Fruit fly (Drosophila melanogaster): ENCODE measurements around the gene CG15403.

CG15403 gene

dm6 chr2L:3128335-3128734, at the start of gene CG15403:
Gene CG15403 (plus strand): TSS chr2L:3128635.
- no peak for TF ChIP-seq CG17801 (GFP tag; optimal IDR thresholded peaks at IDR 0.05; ENCODE audit: partially characterized antibody)

- no peak for TF ChIP-seq CG17801 (GFP tag; optimal IDR thresholded peaks at IDR 0.05; ENCODE audit: partially characterized antibody)
These were observed 49.7 kb upstream of the CG15403 start for dm6 chr2L:3078741-3079140.

dm6 chr2L:3082895-3083294, 45.5 kb upstream of the CG15403 start:
- TF ChIP-seq CG17801 (GFP tag; optimal IDR thresholded peaks at IDR 0.05; ENCODE audit: partially characterized antibody) = no peak

dm6 chr2L:3083510-3083909, 44.9 kb upstream of the CG15403 start:
- no peak for TF ChIP-seq CG17801 (GFP tag; optimal IDR thresholded peaks at IDR 0.05; ENCODE audit: partially characterized antibody)

dm6 chr2L:3086290-3086876, 42.1 kb upstream of the CG15403 start:
- TF ChIP-seq CG17801 (GFP tag; optimal IDR thresholded peaks at IDR 0.05; ENCODE audit: partially characterized antibody) = no peak

- no peak for TF ChIP-seq CG17801 (GFP tag; optimal IDR thresholded peaks at IDR 0.05; ENCODE audit: partially characterized antibody)
These were observed 40.1 kb upstream of the CG15403 start for dm6 chr2L:3088238-3088874.

- no peak for TF ChIP-seq CG17801 (GFP tag; optimal IDR thresholded peaks at IDR 0.05; ENCODE audit: partially characterized antibody)
These were observed 38.2 kb upstream of the CG15403 start for dm6 chr2L:3090245-3090644.

dm6 chr2L:3092535-3092934, 35.9 kb upstream of the CG15403 start:
- no peak for TF ChIP-seq CG17801 (GFP tag; optimal IDR thresholded peaks at IDR 0.05; ENCODE audit: partially characterized antibody)

- no peak for TF ChIP-seq CG17801 (GFP tag; optimal IDR thresholded peaks at IDR 0.05; ENCODE audit: partially characterized antibody)
These were observed 33.3 kb upstream of the CG15403 start for dm6 chr2L:3094901-3095777.

- TF ChIP-seq CG17801 (GFP tag; optimal IDR thresholded peaks at IDR 0.05; ENCODE audit: partially characterized antibody) = no peak
These were observed 28.5 kb upstream of the CG15403 start for dm6 chr2L:3099930-3100329.

dm6 chr2L:3100812-3101211, 27.6 kb upstream of the CG15403 start:
- no peak for TF ChIP-seq CG17801 (GFP tag; optimal IDR thresholded peaks at IDR 0.05; ENCODE audit: partially characterized antibody)

- peak; percentile 23 for TF ChIP-seq CG17801 (GFP tag; optimal IDR thresholded peaks at IDR 0.05; ENCODE audit: partially characterized antibody)
These were observed 22.5 kb upstream of the CG15403 start for dm6 chr2L:3105895-3106294.

dm6 chr2L:3107988-3108678, 20.3 kb upstream of the CG15403 start:
- TF ChIP-seq CG17801 (GFP tag; optimal IDR thresholded peaks at IDR 0.05; ENCODE audit: partially characterized antibody) = no peak

- no peak for TF ChIP-seq CG17801 (GFP tag; optimal IDR thresholded peaks at IDR 0.05; ENCODE audit: partially characterized antibody)
These were observed 19.1 kb upstream of the CG15403 start, which contains the start of gene PpD6 for dm6 chr2L:3109372-3109771. Gene PpD6 (plus strand): TSS chr2L:3109672.

- no peak for TF ChIP-seq CG17801 (GFP tag; optimal IDR thresholded peaks at IDR 0.05; ENCODE audit: partially characterized antibody)
These were observed 14.3 kb upstream of the CG15403 start for dm6 chr2L:3114132-3114531.
